Worm (Caenorhabditis elegans) whole organism, L3 larva: Measurements from ENCODE around the gene R04E5.8.

ENCODE experiments used
- R02D3.7 ChIP-seq: fragments of 150-350 bp; optimal IDR thresholded peaks from 2 replicates; lab custom pipeline; 2014; ENCODE audit warnings: missing biosample characterization, missing genetic modification characterization
- ama-1 ChIP-seq: fragments of 150-350 bp; optimal IDR thresholded peaks from 2 replicates; lab custom pipeline; 2018
- ceh-16 ChIP-seq: sonication (generic microtip); optimal IDR thresholded peaks from 2 replicates; lab custom pipeline; 2017; ENCODE audit warnings: missing biosample characterization, missing genetic modification characterization
- ceh-28 ChIP-seq: fragments of 150-350 bp; optimal IDR thresholded peaks from 2 replicates; lab custom pipeline; 2014; ENCODE audit warnings: missing biosample characterization, missing genetic modification reagents, missing genetic modification characterization
- ceh-82 ChIP-seq: fragments of 150-350 bp; optimal IDR thresholded peaks from 2 replicates; lab custom pipeline; 2014; ENCODE audit warnings: missing biosample characterization, missing genetic modification characterization
- ceh-9 ChIP-seq: sonication (generic microtip); optimal IDR thresholded peaks from 2 replicates; lab custom pipeline; 2018; ENCODE audit warnings: missing biosample characterization, missing genetic modification characterization
- egl-27 ChIP-seq: sonication (generic microtip); optimal IDR thresholded peaks from 4 replicates; lab custom pipeline; 2017; ENCODE audit warnings: missing biosample characterization, missing genetic modification reagents, missing genetic modification characterization
- elt-1 ChIP-seq: fragments of 150-350 bp; optimal IDR thresholded peaks from 2 replicates; lab custom pipeline; 2014; ENCODE audit warnings: missing biosample characterization, missing genetic modification characterization
- elt-2 ChIP-seq: sonication (generic microtip); optimal IDR thresholded peaks from 2 replicates; lab custom pipeline; 2016; ENCODE audit warnings: missing genetic modification reagents, mild to moderate bottlenecking, missing genetic modification characterization, missing compliant biosample characterization
- elt-3 ChIP-seq, 3 experiments: fragments of 150-350 bp in 1 of 3; sonication (generic microtip) in 2 of 3; optimal IDR thresholded peaks; 2 replicates in 2 of 3; 4 replicates in 1 of 3; lab custom pipeline; 2014 to 2017; ENCODE audit warnings: missing biosample characterization in 3 of 3, missing genetic modification characterization in 3 of 3
- eor-1 ChIP-seq, 2 experiments: fragments of 150-350 bp; optimal IDR thresholded peaks; 2 replicates each; lab custom pipeline; 2014 to 2018; ENCODE audit warnings: missing biosample characterization in 2 of 2, missing genetic modification characterization in 2 of 2
- fkh-10 ChIP-seq: sonication (generic microtip); optimal IDR thresholded peaks from 2 replicates; lab custom pipeline; 2017; ENCODE audit warnings: missing biosample characterization, missing genetic modification reagents, missing genetic modification characterization
- fkh-2 ChIP-seq: fragments of 150-350 bp; optimal IDR thresholded peaks from 2 replicates; lab custom pipeline; 2014; ENCODE audit warnings: missing biosample characterization, missing genetic modification reagents, missing genetic modification characterization
- fos-1 ChIP-seq: fragments of 150-350 bp; optimal IDR thresholded peaks from 2 replicates; lab custom pipeline; 2014; ENCODE audit warnings: missing biosample characterization, missing genetic modification characterization
- hmg-11 ChIP-seq: sonication (generic microtip); optimal IDR thresholded peaks from 2 replicates; lab custom pipeline; 2016; ENCODE audit warnings: missing genetic modification characterization, missing compliant biosample characterization
- jun-1 ChIP-seq: fragments of 150-350 bp; optimal IDR thresholded peaks from 2 replicates; lab custom pipeline; 2014; ENCODE audit warnings: missing biosample characterization, missing genetic modification reagents, missing genetic modification characterization
- lin-15B ChIP-seq: fragments of 150-350 bp; optimal IDR thresholded peaks from 2 replicates; lab custom pipeline; 2014; ENCODE audit warnings: missing biosample characterization, missing genetic modification characterization
- lin-39 ChIP-seq: fragments of 150-350 bp; optimal IDR thresholded peaks from 2 replicates; lab custom pipeline; 2018; ENCODE audit warnings: missing biosample characterization, missing genetic modification reagents, missing genetic modification characterization
- lsy-12 ChIP-seq: sonication (generic microtip); optimal IDR thresholded peaks from 2 replicates; lab custom pipeline; 2016; ENCODE audit warnings: mild to moderate bottlenecking, missing genetic modification characterization, missing compliant biosample characterization
- nfya-1 ChIP-seq: sonication (generic microtip); optimal IDR thresholded peaks from 2 replicates; lab custom pipeline; 2017; ENCODE audit warnings: missing genetic modification characterization, mild to moderate bottlenecking, missing compliant biosample characterization, antibody characterized with exemption, moderate library complexity; ENCODE audit not compliant: insufficient read depth
- nhr-11 ChIP-seq: fragments of 150-350 bp; optimal IDR thresholded peaks from 2 replicates; lab custom pipeline; 2014; ENCODE audit warnings: missing biosample characterization, missing genetic modification characterization
- nhr-12 ChIP-seq: fragments of 150-350 bp; optimal IDR thresholded peaks from 2 replicates; lab custom pipeline; 2014; ENCODE audit warnings: missing biosample characterization, missing genetic modification characterization
- nhr-23 ChIP-seq: fragments of 150-350 bp; optimal IDR thresholded peaks from 2 replicates; lab custom pipeline; 2014; ENCODE audit warnings: missing biosample characterization, missing genetic modification reagents, missing genetic modification characterization
- nhr-237 ChIP-seq: fragments of 150-350 bp; optimal IDR thresholded peaks from 2 replicates; lab custom pipeline; 2014; ENCODE audit warnings: missing biosample characterization, missing genetic modification characterization
- nhr-28 ChIP-seq: fragments of 150-350 bp; optimal IDR thresholded peaks from 2 replicates; lab custom pipeline; 2014; ENCODE audit warnings: missing biosample characterization, missing genetic modification characterization
- nhr-43 ChIP-seq: sonication (generic microtip); optimal IDR thresholded peaks from 2 replicates; lab custom pipeline; 2016; ENCODE audit warnings: mild to moderate bottlenecking, missing genetic modification characterization, missing compliant biosample characterization; ENCODE audit not compliant: poor library complexity, severe bottlenecking
- nhr-67 ChIP-seq: fragments of 150-350 bp; optimal IDR thresholded peaks from 2 replicates; lab custom pipeline; 2014; ENCODE audit warnings: missing biosample characterization, missing genetic modification characterization
- nhr-76 ChIP-seq: fragments of 150-350 bp; sonication (generic microtip); optimal IDR thresholded peaks from 5 replicates; lab custom pipeline; 2014; ENCODE audit warnings: missing biosample characterization, missing genetic modification characterization
- pha-4 ChIP-seq: fragments of 150-350 bp; optimal IDR thresholded peaks from 2 replicates; lab custom pipeline; 2014; ENCODE audit warnings: missing biosample characterization, missing genetic modification reagents, missing genetic modification characterization
- pqm-1 ChIP-seq: fragments of 150-350 bp; optimal IDR thresholded peaks from 2 replicates; lab custom pipeline; 2017; ENCODE audit warnings: missing biosample characterization, missing genetic modification characterization, inconsistent platforms
- sea-2 ChIP-seq: fragments of 150-350 bp; sonication (generic microtip); optimal IDR thresholded peaks from 4 replicates; lab custom pipeline; 2014; ENCODE audit warnings: missing biosample characterization, missing genetic modification reagents, missing genetic modification characterization
- snpc-4 ChIP-seq: fragments of 150-350 bp; optimal IDR thresholded peaks from 2 replicates; lab custom pipeline; 2014; ENCODE audit warnings: missing biosample characterization, missing genetic modification characterization
- tbx-2 ChIP-seq: sonication (generic microtip); optimal IDR thresholded peaks from 2 replicates; lab custom pipeline; 2016; ENCODE audit warnings: mild to moderate bottlenecking, missing genetic modification characterization, missing compliant biosample characterization
- unc-39 ChIP-seq: sonication (generic microtip); optimal IDR thresholded peaks from 4 replicates; lab custom pipeline; 2017; ENCODE audit warnings: missing biosample characterization, missing genetic modification characterization
- unc-62 ChIP-seq: fragments of 150-350 bp; sonication (generic microtip); optimal IDR thresholded peaks from 4 replicates; lab custom pipeline; 2014; ENCODE audit warnings: missing biosample characterization, missing genetic modification reagents, missing genetic modification characterization
- zag-1 ChIP-seq: fragments of 150-350 bp; optimal IDR thresholded peaks from 2 replicates; lab custom pipeline; 2014; ENCODE audit warnings: missing biosample characterization, missing genetic modification characterization
- ztf-11 ChIP-seq: fragments of 150-350 bp; optimal IDR thresholded peaks from 2 replicates; lab custom pipeline; 2014; ENCODE audit warnings: missing biosample characterization, missing genetic modification characterization
- ztf-4 ChIP-seq: fragments of 150-350 bp; optimal IDR thresholded peaks from 2 replicates; lab custom pipeline; 2014; ENCODE audit warnings: missing biosample characterization, missing genetic modification characterization

The R04E5.8 gene

ce11 chrX:8810908-8811307, 5.0 kb upstream of the R04E5.8 start, which contains the start of gene R04E5.9 (continued):
- TF ChIP-seq ceh-82 (tag; lab: Kevin White, UChicago), result peak; percentile 18
- TF ChIP-seq ceh-28 (tag; lab: Kevin White, UChicago), result peak; percentile 86
- TF ChIP-seq nhr-28 (tag; lab: Kevin White, UChicago), result no peak
- TF ChIP-seq ztf-4 (tag; lab: Kevin White, UChicago), result no peak
- TF ChIP-seq nhr-23, result peak; percentile 78
- TF ChIP-seq nhr-67 (tag; lab: Kevin White, UChicago), result no peak
- peak; percentile 13 for TF ChIP-seq fos-1
- TF ChIP-seq elt-3 (tag; optimal IDR thresholded peaks at IDR 0.05; lab: Kevin White, UChicago), result no peak
- peak; percentile 52 for TF ChIP-seq R02D3.7
- TF ChIP-seq pha-4 (tag; lab: Kevin White, UChicago), result peak; percentile 95
- peak; percentile 87 for TF ChIP-seq elt-2 (tag; lab: Kevin White, UChicago)

- peak; percentile 71 for TF ChIP-seq lin-39 (tag; lab: Kevin White, UChicago)
- no peak for TF ChIP-seq ceh-16 (tag; lab: Kevin White, UChicago)
- no peak for TF ChIP-seq nhr-11 (tag; lab: Kevin White, UChicago)
Observed at ce11 chrX:8808740-8809139, 2.8 kb upstream of the R04E5.8 start.

- TF ChIP-seq nhr-23 (no peak), pqm-1 (tag; lab: Kevin White, UChicago) (no peak), unc-39 (tag; lab: Kevin White, UChicago) (no peak), tbx-2 (no peak), ztf-4 (tag; lab: Kevin White, UChicago) (no peak), ceh-9 (tag; lab: Kevin White, UChicago) (no peak), ceh-82 (tag; lab: Kevin White, UChicago) (no peak), zag-1 (tag; lab: Kevin White, UChicago) (no peak), jun-1 (tag; lab: Kevin White, UChicago) (no peak), nhr-237 (tag; lab: Kevin White, UChicago) (no peak), elt-1 (no peak), fkh-2 (tag; lab: Kevin White, UChicago) (no peak), egl-27 (tag; lab: Kevin White, UChicago) (no peak), eor-1 (tag; optimal IDR thresholded peaks at IDR 0.05; lab: Kevin White, UChicago) (no peak), nhr-43 (tag; lab: Kevin White, UChicago) (no peak), elt-2 (tag; lab: Kevin White, UChicago) (no peak)
Observed at ce11 chrX:8805475-8805874, 445 bp downstream of the R04E5.8 start.

ce11 chrX:8800983-8801382, 4.9 kb downstream of the R04E5.8 start:
- TF ChIP-seq sea-2 (no peak), nfya-1 (tag; lab: Kevin White, UChicago) (peak; percentile 37), R02D3.7 (no peak), jun-1 (tag; lab: Kevin White, UChicago) (no peak), ztf-11 (tag; lab: Kevin White, UChicago) (no peak), fkh-10 (GFP tag; lab: Kevin White, UChicago) (peak; percentile 77), unc-62 (GFP tag; lab: Kevin White, UChicago) (no peak), lin-39 (tag; lab: Kevin White, UChicago) (peak; percentile 45), nhr-76 (no peak), ceh-82 (tag; lab: Kevin White, UChicago) (no peak), nhr-67 (tag; lab: Kevin White, UChicago) (no peak)

ce11 chrX:8800355-8800754, 5.6 kb downstream of the R04E5.8 start:
- TF ChIP-seq pha-4 (tag; lab: Kevin White, UChicago), result no peak
- TF ChIP-seq lsy-12, result no peak
- no peak for TF ChIP-seq nfya-1 (tag; lab: Kevin White, UChicago)
- TF ChIP-seq snpc-4 (tag; lab: Kevin White, UChicago), result no peak
- no peak for TF ChIP-seq nhr-67 (tag; lab: Kevin White, UChicago)
- TF ChIP-seq fkh-10 (GFP tag; lab: Kevin White, UChicago), result no peak
- no peak for TF ChIP-seq lin-15B
- no peak for TF ChIP-seq egl-27 (tag; lab: Kevin White, UChicago)
- no peak for TF ChIP-seq R02D3.7
- no peak for TF ChIP-seq nhr-23
- no peak for TF ChIP-seq fkh-2 (tag; lab: Kevin White, UChicago)
- no peak for TF ChIP-seq ztf-4 (tag; lab: Kevin White, UChicago)
- TF ChIP-seq elt-2 (tag; lab: Kevin White, UChicago), result no peak
- no peak for TF ChIP-seq ztf-11 (tag; lab: Kevin White, UChicago)
- TF ChIP-seq ama-1, result no peak
- TF ChIP-seq eor-1 (tag; optimal IDR thresholded peaks at IDR 0.05; lab: Kevin White, UChicago), result no peak
- no peak for TF ChIP-seq fos-1
- no peak for TF ChIP-seq hmg-11 (tag; lab: Kevin White, UChicago)
- TF ChIP-seq nhr-12 (tag; lab: Kevin White, UChicago), result no peak
- no peak for TF ChIP-seq ceh-16 (tag; lab: Kevin White, UChicago)
